Worm (Caenorhabditis elegans): ENCODE measurements around the gene K08F9.4.

DNA sequence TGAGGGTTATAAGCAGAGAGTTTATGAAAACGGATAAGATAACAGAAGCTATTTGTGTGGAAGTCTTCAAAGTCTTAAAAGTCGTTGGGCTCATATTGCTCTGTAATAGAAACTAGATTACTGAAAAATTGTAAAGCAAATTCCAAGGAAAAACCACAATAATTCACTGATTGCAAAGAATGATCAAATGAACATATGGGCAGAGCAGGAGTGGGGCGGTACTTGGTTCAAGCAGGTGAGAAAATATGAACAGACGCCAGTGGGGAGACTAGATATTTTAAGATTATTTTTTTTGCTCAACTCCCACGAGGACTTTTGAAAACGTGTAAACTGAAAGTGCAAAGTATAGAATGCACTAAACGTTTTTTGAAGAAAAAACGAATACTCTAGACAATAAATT is 11.4 kb upstream of the K08F9.4 start, which contains the start of gene str-171:
- TF ChIP-seq ama-1 (optimal IDR thresholded peaks at IDR 0.05) = no peak
- TF ChIP-seq F13C5.2 (tag; optimal IDR thresholded peaks at IDR 0.05) = no peak
- TF ChIP-seq hnd-1 (tag; optimal IDR thresholded peaks at IDR 0.05) = no peak
- TF ChIP-seq tra-4 (tag; optimal IDR thresholded peaks at IDR 0.05) = no peak
- no peak for TF ChIP-seq aly-1 (tag; optimal IDR thresholded peaks at IDR 0.05)
- TF ChIP-seq sea-1 (GFP tag; conservative IDR thresholded peaks at IDR 0.05) = no peak
- no peak for TF ChIP-seq pes-1 (GFP tag; IDR thresholded peaks at IDR 0.05)
- TF ChIP-seq ets-7 (tag; optimal IDR thresholded peaks at IDR 0.05) = no peak

Data from whole organism, early embryonic.